Worm (Caenorhabditis elegans): ENCODE measurements around the gene odd-1.
"Not testable (repeated sequence)": the region's sequence is repeated elsewhere in the genome, so short reads cannot be mapped to it uniquely, and the experiment has no call there.

Gene odd-1

ce11 chrIII:7116615-7117252 lies 8.6 kb downstream of the odd-1 start:
- TF ChIP-seq cog-1 (tag; optimal IDR thresholded peaks at IDR 0.05): peak; percentile 41
- no peak for TF ChIP-seq T22C8.4 (GFP tag; IDR thresholded peaks at IDR 0.05)

DNA sequence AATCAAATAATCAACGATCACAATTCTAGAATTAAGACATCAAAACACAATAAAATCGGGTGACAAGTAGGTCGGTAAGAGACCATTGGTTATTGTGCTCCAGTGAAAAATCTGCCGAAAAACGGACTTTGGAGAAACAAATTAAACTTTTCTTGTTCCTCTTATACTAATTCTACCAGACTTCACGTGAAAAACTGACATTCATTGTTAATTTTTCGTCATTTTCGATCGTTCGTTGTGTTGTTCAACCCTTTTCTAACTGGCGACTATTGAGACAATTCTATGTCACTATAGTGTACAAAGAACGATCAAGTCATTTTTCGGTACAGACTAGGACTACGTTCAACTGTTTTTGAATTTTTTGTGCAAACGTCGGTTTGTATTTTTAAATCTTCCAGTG lies 12.4 kb downstream of the odd-1 start:
- TF ChIP-seq cog-1 (tag; optimal IDR thresholded peaks at IDR 0.05) (no peak), flt-1 (GFP tag; IDR thresholded peaks at IDR 0.05) (no peak), ref-1 (GFP tag; conservative IDR thresholded peaks at IDR 0.05) (no peak), tab-1 (GFP tag; IDR thresholded peaks at IDR 0.05) (no peak), ztf-23 (GFP tag; IDR thresholded peaks at IDR 0.05) (no peak), med-1 (GFP tag; optimal IDR thresholded peaks at IDR 0.05; ENCODE audit: insufficient read depth) (no peak), T22C8.4 (GFP tag; IDR thresholded peaks at IDR 0.05) (no peak), ztf-29 (GFP tag; IDR thresholded peaks at IDR 0.05) (no peak), klf-2 (GFP tag; conservative IDR thresholded peaks at IDR 0.05) (no peak)

DNA sequence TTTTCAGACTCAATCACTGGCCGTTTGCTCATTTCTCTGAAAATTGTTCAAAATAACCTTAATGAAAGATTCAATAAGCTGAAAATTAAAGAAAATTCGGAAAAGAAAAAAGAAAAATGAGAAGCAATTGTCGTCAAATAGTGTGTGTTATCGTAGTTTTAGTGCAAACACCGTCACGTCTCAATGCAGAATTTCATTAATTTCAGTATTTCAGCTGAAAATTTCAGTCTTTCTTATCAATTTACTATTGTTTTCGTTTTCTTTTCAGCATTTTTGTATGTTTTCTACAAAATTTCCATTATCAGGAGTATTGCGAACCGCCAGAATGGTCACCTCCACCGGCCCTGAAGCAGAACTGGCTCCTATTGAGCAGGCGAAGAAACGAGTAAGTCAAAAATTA lies 14.7 kb downstream of the odd-1 start, which contains the start of the genes B0280.9 and rpia-1:
B0280.9 (minus strand) TSS at position 36 of the 400 bp plus-strand sequence.
rpia-1 (plus strand) TSS at position 269 of the 400 bp plus-strand sequence.
- TF ChIP-seq klf-2 (GFP tag; conservative IDR thresholded peaks at IDR 0.05): no peak
- TF ChIP-seq flt-1 (GFP tag; IDR thresholded peaks at IDR 0.05): no peak
- TF ChIP-seq cog-1 (tag; optimal IDR thresholded peaks at IDR 0.05): no peak
- TF ChIP-seq med-1 (GFP tag; optimal IDR thresholded peaks at IDR 0.05; ENCODE audit: insufficient read depth): no peak
- no peak for TF ChIP-seq ztf-29 (GFP tag; IDR thresholded peaks at IDR 0.05)
- no peak for TF ChIP-seq ref-1 (GFP tag; conservative IDR thresholded peaks at IDR 0.05)
- TF ChIP-seq tab-1 (GFP tag; IDR thresholded peaks at IDR 0.05): no peak
- no peak for TF ChIP-seq T22C8.4 (GFP tag; IDR thresholded peaks at IDR 0.05)
- TF ChIP-seq ztf-23 (GFP tag; IDR thresholded peaks at IDR 0.05): no peak

DNA sequence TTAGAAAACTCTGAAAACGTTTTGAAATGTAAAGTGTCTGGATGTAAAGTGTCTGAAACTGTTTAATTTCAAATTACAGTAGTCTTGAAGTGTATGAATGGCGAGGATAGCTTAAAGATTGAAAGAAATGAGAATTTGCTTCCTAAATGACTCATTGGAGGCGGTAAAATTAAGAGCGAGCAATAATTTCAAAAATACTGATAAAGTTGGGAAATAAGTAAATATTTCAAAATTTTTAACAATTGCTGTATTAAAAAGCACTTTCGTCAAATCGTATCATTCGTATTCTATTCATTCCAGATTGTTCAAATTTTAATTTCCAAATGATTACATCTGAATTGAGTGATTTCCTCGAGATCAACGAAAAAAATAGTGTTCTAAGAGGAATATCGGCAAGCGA lies 16.3 kb downstream of the odd-1 start, which contains the start of gene B0280.2:
B0280.2 (plus strand) TSS at position 301 of the 400 bp plus-strand sequence.
- no peak for TF ChIP-seq T22C8.4 (GFP tag; IDR thresholded peaks at IDR 0.05)
- TF ChIP-seq ref-1 (GFP tag; conservative IDR thresholded peaks at IDR 0.05): no peak
- TF ChIP-seq ztf-23 (GFP tag; IDR thresholded peaks at IDR 0.05): no peak
- TF ChIP-seq flt-1 (GFP tag; IDR thresholded peaks at IDR 0.05): no peak
- TF ChIP-seq ztf-29 (GFP tag; IDR thresholded peaks at IDR 0.05): no peak
- TF ChIP-seq med-1 (GFP tag; optimal IDR thresholded peaks at IDR 0.05; ENCODE audit: insufficient read depth): no peak
- no peak for TF ChIP-seq tab-1 (GFP tag; IDR thresholded peaks at IDR 0.05)
- TF ChIP-seq klf-2 (GFP tag; conservative IDR thresholded peaks at IDR 0.05): no peak

DNA sequence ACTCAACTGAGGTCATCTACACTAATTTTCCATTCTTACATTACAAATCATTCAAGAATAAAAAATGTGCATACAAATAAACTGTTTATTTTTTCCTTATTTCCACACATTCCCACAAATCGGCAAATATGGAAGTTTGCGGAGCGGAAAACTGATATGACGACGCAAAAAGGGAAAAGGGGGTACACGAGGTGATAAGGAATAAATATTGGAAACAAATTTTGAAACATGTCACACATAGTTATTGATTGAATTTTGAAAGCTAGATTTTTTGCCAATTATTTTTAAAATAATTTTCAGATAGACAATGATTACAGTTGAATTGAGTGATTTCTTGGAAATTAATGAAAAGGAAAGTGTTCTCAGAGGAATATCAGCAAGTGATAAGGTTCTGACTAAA lies 20.5 kb downstream of the odd-1 start, which contains the start of gene viro-2:
viro-2 (plus strand) TSS at position 301 of the 400 bp plus-strand sequence.
- not testable (repeated sequence) for TF ChIP-seq klf-2 (GFP tag; conservative IDR thresholded peaks at IDR 0.05); flt-1 (GFP tag; IDR thresholded peaks at IDR 0.05); cog-1 (tag; optimal IDR thresholded peaks at IDR 0.05)

ce11 chrIII:7133559-7133958 lies 25.4 kb downstream of the odd-1 start, which contains the start of the genes pot-1 and ggtb-1:
pot-1 (minus strand) TSS chrIII:7133678.
ggtb-1 (plus strand) TSS chrIII:7133766.
- TF ChIP-seq tab-1 (GFP tag; IDR thresholded peaks at IDR 0.05): no peak
- TF ChIP-seq med-1 (GFP tag; optimal IDR thresholded peaks at IDR 0.05; ENCODE audit: insufficient read depth): no peak
- no peak for TF ChIP-seq klf-2 (GFP tag; conservative IDR thresholded peaks at IDR 0.05)
- no peak for TF ChIP-seq cog-1 (tag; optimal IDR thresholded peaks at IDR 0.05)
- no peak for TF ChIP-seq ztf-29 (GFP tag; IDR thresholded peaks at IDR 0.05)
- no peak for TF ChIP-seq ref-1 (GFP tag; conservative IDR thresholded peaks at IDR 0.05)
- no peak for TF ChIP-seq flt-1 (GFP tag; IDR thresholded peaks at IDR 0.05)
- TF ChIP-seq ztf-23 (GFP tag; IDR thresholded peaks at IDR 0.05): no peak
- TF ChIP-seq T22C8.4 (GFP tag; IDR thresholded peaks at IDR 0.05): no peak

DNA sequence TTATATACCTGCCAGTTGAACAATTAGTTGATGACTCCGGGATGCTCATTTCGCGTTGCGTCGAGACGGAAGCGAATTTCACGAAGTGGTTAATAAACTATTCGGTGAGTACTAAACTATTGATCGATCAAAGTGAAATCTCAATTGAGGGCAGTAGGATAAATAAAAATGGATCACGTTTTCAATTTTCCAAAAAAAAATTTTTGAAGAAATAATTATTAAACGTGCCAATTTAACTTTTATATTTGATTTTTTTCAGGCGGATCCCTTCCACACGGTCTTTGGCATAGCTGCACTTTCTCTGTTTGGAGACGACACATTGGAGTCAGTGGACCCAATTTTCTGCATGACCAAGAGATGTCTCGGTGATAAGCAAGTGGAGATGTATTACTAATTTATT lies 27.9 kb downstream of the odd-1 start, which contains the start of gene B0280.17:
B0280.17 (minus strand) TSS at position 101 of the 400 bp plus-strand sequence.
- no peak for TF ChIP-seq cog-1 (tag; optimal IDR thresholded peaks at IDR 0.05)
- TF ChIP-seq klf-2 (GFP tag; conservative IDR thresholded peaks at IDR 0.05): no peak
- no peak for TF ChIP-seq flt-1 (GFP tag; IDR thresholded peaks at IDR 0.05)
- TF ChIP-seq ref-1 (GFP tag; conservative IDR thresholded peaks at IDR 0.05): no peak

ce11 chrIII:7138178-7138577 lies 30.1 kb downstream of the odd-1 start, which contains the start of gene B0280.11:
B0280.11 (minus strand) TSS chrIII:7138278.
- TF ChIP-seq ztf-29 (GFP tag; IDR thresholded peaks at IDR 0.05) (no peak), tab-1 (GFP tag; IDR thresholded peaks at IDR 0.05) (no peak), med-1 (GFP tag; optimal IDR thresholded peaks at IDR 0.05; ENCODE audit: insufficient read depth) (no peak)

DNA sequence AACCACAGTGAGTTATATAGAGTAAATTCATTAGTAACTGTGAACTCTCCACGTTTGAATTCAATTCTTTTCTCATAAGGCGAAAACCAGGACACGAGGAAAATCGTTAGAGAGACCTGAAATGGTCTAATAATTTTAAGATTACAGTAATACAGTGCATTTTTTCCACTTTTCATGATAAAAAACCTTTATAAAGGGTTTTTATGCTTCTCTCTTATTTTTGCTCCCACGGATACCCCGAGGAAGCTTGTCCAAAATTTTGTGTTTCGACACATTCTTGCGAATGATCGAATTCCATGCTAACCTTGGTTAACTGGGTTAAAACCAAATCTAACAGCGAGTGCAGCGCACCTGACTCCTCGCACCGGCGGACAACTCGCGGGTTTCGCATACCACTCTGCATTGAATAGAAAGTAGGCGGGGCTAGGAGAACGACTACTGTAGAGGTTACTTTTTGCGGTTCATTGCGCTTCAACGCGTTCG lies 32.2 kb downstream of the odd-1 start:
- TF ChIP-seq ref-1 (GFP tag; conservative IDR thresholded peaks at IDR 0.05) (no peak), med-1 (GFP tag; optimal IDR thresholded peaks at IDR 0.05; ENCODE audit: insufficient read depth) (no peak), klf-2 (GFP tag; conservative IDR thresholded peaks at IDR 0.05) (no peak), flt-1 (GFP tag; IDR thresholded peaks at IDR 0.05) (peak; percentile 63; the same call in 1 of the 2 replicates)

DNA sequence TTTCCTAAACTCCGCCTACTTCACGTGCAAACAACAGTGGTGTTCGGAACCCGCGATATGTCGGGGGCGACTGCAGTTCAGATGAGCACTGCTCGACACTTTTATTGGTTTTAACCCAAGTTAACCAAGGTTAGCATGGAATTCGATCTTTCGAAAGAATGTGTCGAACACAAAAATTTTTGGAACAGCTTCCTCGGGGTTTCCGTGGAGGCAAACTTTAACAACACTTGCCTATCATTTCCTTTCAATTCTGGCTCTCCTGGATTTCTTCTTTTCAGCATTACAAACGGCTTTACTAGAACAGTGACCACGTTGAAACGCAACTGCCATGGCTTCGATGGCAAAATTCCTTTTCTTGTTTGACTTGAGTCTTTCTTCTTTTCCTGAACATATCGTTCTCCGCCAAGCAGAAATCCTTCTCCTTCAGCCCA lies 33.2 kb downstream of the odd-1 start:
- TF ChIP-seq cog-1 (tag; optimal IDR thresholded peaks at IDR 0.05) (no peak), flt-1 (GFP tag; IDR thresholded peaks at IDR 0.05) (no peak), ref-1 (GFP tag; conservative IDR thresholded peaks at IDR 0.05) (no peak), med-1 (GFP tag; optimal IDR thresholded peaks at IDR 0.05; ENCODE audit: insufficient read depth) (no peak), ztf-29 (GFP tag; IDR thresholded peaks at IDR 0.05) (no peak), klf-2 (GFP tag; conservative IDR thresholded peaks at IDR 0.05) (no peak), tab-1 (GFP tag; IDR thresholded peaks at IDR 0.05) (no peak), T22C8.4 (GFP tag; IDR thresholded peaks at IDR 0.05) (no peak), ztf-23 (GFP tag; IDR thresholded peaks at IDR 0.05) (no peak)
